Worm (Caenorhabditis elegans): ENCODE measurements around the gene erd-2.1.

DNA sequence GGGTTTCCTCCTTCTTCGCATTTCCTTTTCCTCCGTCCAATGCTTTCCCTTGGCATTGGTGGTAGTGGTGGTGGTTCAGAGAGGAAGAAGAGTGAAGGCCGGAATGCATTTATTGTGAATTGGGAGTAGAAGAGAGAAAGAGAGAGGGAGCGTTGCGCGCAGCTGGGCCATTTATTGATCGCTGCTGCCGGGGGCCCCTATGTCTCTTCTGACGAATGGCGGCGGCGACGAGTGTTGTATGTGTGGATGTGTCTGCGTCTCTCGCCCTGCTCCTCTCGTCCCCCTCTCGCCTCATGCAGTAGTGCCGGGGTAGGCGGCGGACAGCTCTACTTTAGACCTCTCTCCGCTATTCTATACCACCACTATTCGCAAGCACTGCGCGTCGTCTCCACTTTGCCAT lies 12.0 kb downstream of the erd-2.1 start, which contains the start of gene unc-115:
- TF ChIP-seq nfya-1 (tag; optimal IDR thresholded peaks at IDR 0.05; ENCODE audit: borderline replicate concordance, insufficient read depth) (no peak), bed-2 (GFP tag; IDR thresholded peaks at IDR 0.05) (no peak)
